Worm (Caenorhabditis elegans) whole organism, early embryonic: ENCODE results near the gene nuo-1.

Experiments
- B0310.2 ChIP-seq: sonication (generic microtip); optimal IDR thresholded peaks from 2 replicates; lab custom pipeline; 2016; ENCODE audit warnings: mild to moderate bottlenecking, missing genetic modification characterization, missing compliant biosample characterization
- F13C5.2 ChIP-seq: sonication (generic microtip); optimal IDR thresholded peaks from 2 replicates; lab custom pipeline; 2017; ENCODE audit warnings: mild to moderate bottlenecking, missing genetic modification characterization, inconsistent platforms, missing compliant biosample characterization
- aly-1 ChIP-seq: sonication (generic microtip); optimal IDR thresholded peaks from 2 replicates; lab custom pipeline; 2016; ENCODE audit warnings: missing genetic modification characterization, missing compliant biosample characterization
- ama-1 ChIP-seq: fragments of 150-350 bp; optimal IDR thresholded peaks from 2 replicates; lab custom pipeline; 2014
- ceh-13 ChIP-seq: fragments of 200-800 bp; sonication (Bioruptor generic); optimal IDR thresholded peaks from 2 replicates; lab custom pipeline; 2018; ENCODE audit warnings: mild to moderate bottlenecking, missing genetic modification characterization, missing compliant biosample characterization
- ceh-36 ChIP-seq: sonication (generic microtip); optimal IDR thresholded peaks from 2 replicates; lab custom pipeline; 2016; ENCODE audit warnings: missing genetic modification characterization, inconsistent platforms, missing compliant biosample characterization
- ets-7 ChIP-seq: sonication (generic microtip); optimal IDR thresholded peaks from 2 replicates; lab custom pipeline; 2016; ENCODE audit warnings: missing genotype, missing genetic modification characterization, missing compliant biosample characterization
- flt-1 ChIP-seq: fragments of 200-800 bp; sonication (Bioruptor generic); IDR thresholded peaks from 2 replicates; pipeline ENCODE4 v1.3.6; 2022; ENCODE audit warnings: missing genetic modification characterization, missing compliant biosample characterization
- hmbx-1 ChIP-seq: sonication (generic microtip); optimal IDR thresholded peaks from 2 replicates; lab custom pipeline; 2016; ENCODE audit warnings: mild to moderate bottlenecking, missing genetic modification characterization, missing compliant biosample characterization
- hmg-4 ChIP-seq: fragments of 200-800 bp; sonication (Bioruptor generic); optimal IDR thresholded peaks from 2 replicates; lab custom pipeline; 2018; ENCODE audit warnings: mild to moderate bottlenecking, missing genetic modification characterization, missing compliant biosample characterization
- hnd-1 ChIP-seq: sonication (generic microtip); optimal IDR thresholded peaks from 2 replicates; lab custom pipeline; 2016; ENCODE audit warnings: missing genetic modification characterization, missing compliant biosample characterization
- pes-1 ChIP-seq: fragments of 200-800 bp; sonication (Bioruptor generic); IDR thresholded peaks from 2 replicates; pipeline ENCODE4 v1.3.6; 2022; ENCODE audit warnings: missing genetic modification reagents, missing genetic modification characterization, missing compliant biosample characterization
- scrt-1 ChIP-seq: fragments of 200-800 bp; sonication (Bioruptor generic); IDR thresholded peaks from 2 replicates; pipeline ENCODE4 v1.3.6; 2022; ENCODE audit warnings: missing genetic modification characterization, missing compliant biosample characterization
- sea-1 ChIP-seq: fragments of 200-800 bp; sonication (Bioruptor generic); conservative IDR thresholded peaks from 2 replicates; pipeline ENCODE4 v1.3.6; 2022; ENCODE audit warnings: missing genetic modification characterization, missing compliant biosample characterization
- tbx-11 ChIP-seq: fragments of 200-800 bp; sonication (Bioruptor generic); IDR thresholded peaks from 2 replicates; pipeline ENCODE4 v1.3.6; 2022; ENCODE audit warnings: missing genetic modification characterization, missing compliant biosample characterization
- tbx-37 ChIP-seq: fragments of 200-800 bp; sonication (Bioruptor generic); conservative IDR thresholded peaks from 2 replicates; pipeline ENCODE4 v1.3.6; 2022; ENCODE audit warnings: missing genetic modification reagents, missing genetic modification characterization, missing compliant biosample characterization
- tra-4 ChIP-seq: sonication (generic microtip); optimal IDR thresholded peaks from 2 replicates; lab custom pipeline; 2017; ENCODE audit warnings: missing genetic modification characterization, missing compliant biosample characterization

nuo-1 gene

ce11 chrII:11091577-11091976 lies 6.1 kb upstream of the nuo-1 start:
- no peak for TF ChIP-seq hnd-1 (tag; lab: Kevin White, UChicago)
- no peak for TF ChIP-seq tbx-37 (GFP tag; lab: Robert Waterston, UW)
- no peak for TF ChIP-seq tra-4 (tag; lab: Kevin White, UChicago)
- TF ChIP-seq sea-1 (GFP tag; lab: Robert Waterston, UW), result no peak
- TF ChIP-seq ets-7 (tag; lab: Kevin White, UChicago), result no peak
- TF ChIP-seq F13C5.2 (tag; lab: Kevin White, UChicago), result no peak
- TF ChIP-seq flt-1 (GFP tag; lab: Robert Waterston, UW), result no peak
- no peak for TF ChIP-seq scrt-1 (GFP tag; lab: Robert Waterston, UW)
- no peak for TF ChIP-seq hmbx-1 (tag; lab: Kevin White, UChicago)

- TF ChIP-seq tbx-11 (no peak), aly-1 (tag; lab: Kevin White, UChicago) (no peak), scrt-1 (GFP tag; lab: Robert Waterston, UW) (no peak), flt-1 (GFP tag; lab: Robert Waterston, UW) (no peak), hmbx-1 (tag; lab: Kevin White, UChicago) (no peak), B0310.2 (tag; lab: Kevin White, UChicago) (no peak), sea-1 (GFP tag; lab: Robert Waterston, UW) (no peak)
These were observed 5.2 kb upstream of the nuo-1 start, which contains the start of gene rpl-42 for ce11 chrII:11092413-11092812. rpl-42 (plus strand) TSS chrII:11092713.

ce11 chrII:11094431-11094830 lies 3.2 kb upstream of the nuo-1 start:
- no peak for TF ChIP-seq B0310.2 (tag; lab: Kevin White, UChicago)
- TF ChIP-seq ama-1, result no peak
- no peak for TF ChIP-seq ceh-13 (GFP tag; lab: Kevin White, UChicago)
- TF ChIP-seq sea-1 (GFP tag; lab: Robert Waterston, UW), result no peak
- TF ChIP-seq scrt-1 (GFP tag; lab: Robert Waterston, UW), result no peak
- TF ChIP-seq hmg-4, result no peak
- no peak for TF ChIP-seq ceh-36 (tag; lab: Kevin White, UChicago)
- TF ChIP-seq ets-7 (tag; lab: Kevin White, UChicago), result no peak
- no peak for TF ChIP-seq tra-4 (tag; lab: Kevin White, UChicago)
- no peak for TF ChIP-seq hmbx-1 (tag; lab: Kevin White, UChicago)

ce11 chrII:11096233-11096632 lies 1.4 kb upstream of the nuo-1 start, which contains the start of gene nbs-1:
nbs-1 (minus strand) TSS chrII:11096478.
- TF ChIP-seq tra-4 (tag; lab: Kevin White, UChicago), result no peak
- TF ChIP-seq hmg-4, result no peak
- no peak for TF ChIP-seq hnd-1 (tag; lab: Kevin White, UChicago)
- TF ChIP-seq ama-1, result no peak
- TF ChIP-seq tbx-11, result no peak
- TF ChIP-seq sea-1 (GFP tag; lab: Robert Waterston, UW), result no peak
- TF ChIP-seq hmbx-1 (tag; lab: Kevin White, UChicago), result no peak
- no peak for TF ChIP-seq pes-1 (GFP tag; lab: Robert Waterston, UW)
- no peak for TF ChIP-seq ets-7 (tag; lab: Kevin White, UChicago)
- TF ChIP-seq B0310.2 (tag; lab: Kevin White, UChicago), result no peak
- TF ChIP-seq ceh-13 (GFP tag; lab: Kevin White, UChicago), result no peak
- TF ChIP-seq flt-1 (GFP tag; lab: Robert Waterston, UW), result no peak
- no peak for TF ChIP-seq scrt-1 (GFP tag; lab: Robert Waterston, UW)
- TF ChIP-seq aly-1 (tag; lab: Kevin White, UChicago), result no peak
- no peak for TF ChIP-seq ceh-36 (tag; lab: Kevin White, UChicago)
- TF ChIP-seq tbx-37 (GFP tag; lab: Robert Waterston, UW), result no peak
- no peak for TF ChIP-seq F13C5.2 (tag; lab: Kevin White, UChicago)

DNA sequence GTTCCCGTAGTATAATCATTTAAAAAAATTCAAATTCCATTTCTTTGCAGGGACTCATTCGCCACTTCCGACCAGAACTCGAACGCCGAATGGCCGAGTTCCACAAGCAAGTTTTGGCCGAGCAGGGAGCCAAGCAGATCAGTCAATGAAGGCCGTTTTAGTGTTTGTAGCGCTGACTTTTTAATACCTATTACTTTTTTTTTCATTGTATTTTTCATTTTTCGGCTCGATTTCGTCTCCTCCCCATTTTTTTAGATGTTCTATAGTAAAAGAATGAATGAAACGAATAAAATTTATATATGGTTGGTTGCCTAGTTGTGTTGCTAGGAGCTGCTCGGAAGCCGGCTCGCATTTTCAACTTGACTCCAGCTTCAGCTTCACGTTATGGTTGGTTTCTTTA lies 2.2 kb downstream of the nuo-1 start, which contains the start of gene C09H10.4:
Gene C09H10.4, plus strand, starts transcription at position 301 of the 400 bp plus-strand sequence.
- TF ChIP-seq ceh-36 (tag; lab: Kevin White, UChicago), result no peak
- TF ChIP-seq aly-1 (tag; lab: Kevin White, UChicago), result no peak
- no peak for TF ChIP-seq sea-1 (GFP tag; lab: Robert Waterston, UW)
- TF ChIP-seq hmbx-1 (tag; lab: Kevin White, UChicago), result no peak
- no peak for TF ChIP-seq hmg-4
- TF ChIP-seq tbx-37 (GFP tag; lab: Robert Waterston, UW), result no peak
- TF ChIP-seq ama-1, result no peak
- no peak for TF ChIP-seq flt-1 (GFP tag; lab: Robert Waterston, UW)
- TF ChIP-seq F13C5.2 (tag; lab: Kevin White, UChicago), result no peak
- no peak for TF ChIP-seq pes-1 (GFP tag; lab: Robert Waterston, UW)
- no peak for TF ChIP-seq scrt-1 (GFP tag; lab: Robert Waterston, UW)
- no peak for TF ChIP-seq ets-7 (tag; lab: Kevin White, UChicago)

DNA sequence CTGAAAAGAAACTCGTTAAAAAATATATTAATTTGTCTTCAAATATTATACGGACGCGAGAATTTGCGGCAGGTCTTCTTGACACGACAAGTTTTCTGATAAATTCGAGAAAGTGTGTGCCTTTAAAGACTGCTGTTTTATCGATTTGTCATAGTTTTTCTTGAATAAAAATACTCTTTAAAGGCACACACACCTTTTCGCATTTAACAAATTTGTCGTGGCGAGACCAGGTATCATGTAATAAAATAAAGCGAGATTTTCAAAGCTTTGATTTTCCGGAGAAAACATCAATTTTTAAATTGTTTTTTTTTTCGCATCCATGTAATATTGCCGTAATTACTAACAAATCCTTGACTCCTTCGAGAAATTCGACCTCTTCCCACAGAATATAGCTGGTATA lies 3.5 kb downstream of the nuo-1 start:
- no peak for TF ChIP-seq B0310.2 (tag; lab: Kevin White, UChicago)
- no peak for TF ChIP-seq F13C5.2 (tag; lab: Kevin White, UChicago)
- TF ChIP-seq ets-7 (tag; lab: Kevin White, UChicago), result no peak
- TF ChIP-seq ama-1, result no peak
- TF ChIP-seq flt-1 (GFP tag; lab: Robert Waterston, UW), result no peak
- TF ChIP-seq scrt-1 (GFP tag; lab: Robert Waterston, UW), result no peak
- TF ChIP-seq ceh-36 (tag; lab: Kevin White, UChicago), result no peak
- TF ChIP-seq tra-4 (tag; lab: Kevin White, UChicago), result no peak
- TF ChIP-seq hmg-4, result no peak
- TF ChIP-seq tbx-11, result no peak
- TF ChIP-seq ceh-13 (GFP tag; lab: Kevin White, UChicago), result no peak
- no peak for TF ChIP-seq hmbx-1 (tag; lab: Kevin White, UChicago)

ce11 chrII:11103052-11103451 lies 5.4 kb downstream of the nuo-1 start:
- no peak for TF ChIP-seq hmg-4
- no peak for TF ChIP-seq sea-1 (GFP tag; lab: Robert Waterston, UW)
- TF ChIP-seq B0310.2 (tag; lab: Kevin White, UChicago), result no peak
- peak; percentile 10 for TF ChIP-seq F13C5.2 (tag; lab: Kevin White, UChicago)
- TF ChIP-seq tbx-37 (GFP tag; lab: Robert Waterston, UW), result no peak
- TF ChIP-seq tbx-11, result no peak
